Worm (Caenorhabditis elegans) whole organism, young adult: ENCODE data around the gene R10E8.1.

Experiments
- B0019.2 ChIP-seq: fragments of 200-800 bp; sonication (Bioruptor generic); conservative IDR thresholded peaks from 2 replicates; pipeline ENCODE4 v1.3.6; 2022; ENCODE audit warnings: missing genetic modification reagents, missing genetic modification characterization, missing compliant biosample characterization
- F10E7.11 ChIP-seq: sonication (generic microtip); optimal IDR thresholded peaks from 2 replicates; lab custom pipeline; 2017; ENCODE audit warnings: mild to moderate bottlenecking, missing genetic modification characterization, moderate library complexity, missing compliant biosample characterization
- F22D6.2 ChIP-seq: sonication (generic microtip); optimal IDR thresholded peaks from 2 replicates; lab custom pipeline; 2016; ENCODE audit warnings: mild to moderate bottlenecking, missing genetic modification characterization, missing compliant biosample characterization
- F23B12.7 ChIP-seq: sonication (generic microtip); optimal IDR thresholded peaks from 2 replicates; lab custom pipeline; 2017; ENCODE audit warnings: missing genetic modification characterization, mild to moderate bottlenecking, missing compliant biosample characterization, antibody characterized with exemption, moderate library complexity; ENCODE audit not compliant: insufficient read depth
- F33H1.4 ChIP-seq: fragments of 200-800 bp; sonication (Bioruptor generic); IDR thresholded peaks from 2 replicates; pipeline ENCODE4 v1.3.6; 2022; ENCODE audit warnings: missing genetic modification reagents, missing genetic modification characterization, missing compliant biosample characterization
- F37B4.10 ChIP-seq: fragments of 200-800 bp; sonication (Bioruptor generic); IDR thresholded peaks from 2 replicates; pipeline ENCODE4 v1.3.6; 2022; ENCODE audit warnings: missing genetic modification characterization, missing compliant biosample characterization
- F39B2.1 ChIP-seq: fragments of 200-800 bp; sonication (Bioruptor generic); IDR thresholded peaks from 2 replicates; pipeline ENCODE4 v1.3.6; 2022; ENCODE audit warnings: missing genetic modification reagents, missing genetic modification characterization, missing compliant biosample characterization
- F49E8.2 ChIP-seq: sonication (generic microtip); optimal IDR thresholded peaks from 3 replicates; lab custom pipeline; 2017; ENCODE audit warnings: missing genetic modification characterization, mild to moderate bottlenecking, missing compliant biosample characterization, antibody characterized with exemption, moderate library complexity; ENCODE audit not compliant: insufficient read depth
- F57A8.1 ChIP-seq: fragments of 200-800 bp; sonication (Bioruptor generic); optimal IDR thresholded peaks from 2 replicates; lab custom pipeline; 2018; ENCODE audit warnings: mild to moderate bottlenecking, missing genetic modification characterization, moderate library complexity, missing compliant biosample characterization
- F57C9.4 ChIP-seq: sonication (generic microtip); optimal IDR thresholded peaks from 2 replicates; lab custom pipeline; 2017; ENCODE audit warnings: mild to moderate bottlenecking, missing genetic modification characterization, missing compliant biosample characterization
- K11D2.4 ChIP-seq: fragments of 200-800 bp; sonication (Bioruptor generic); IDR thresholded peaks from 2 replicates; pipeline ENCODE4 v1.3.6; 2022; ENCODE audit warnings: missing genetic modification reagents, missing genetic modification characterization, missing compliant biosample characterization
- K12H6.12 ChIP-seq: fragments of 200-800 bp; sonication (Bioruptor generic); optimal IDR thresholded peaks from 2 replicates; lab custom pipeline; 2018; ENCODE audit warnings: mild to moderate bottlenecking, missing genetic modification characterization, missing compliant biosample characterization
- T26A5.8 ChIP-seq: sonication (generic microtip); optimal IDR thresholded peaks from 2 replicates; lab custom pipeline; 2016; ENCODE audit warnings: missing genetic modification characterization, missing compliant biosample characterization
- akir-1 ChIP-seq: fragments of 200-800 bp; sonication (Bioruptor generic); optimal IDR thresholded peaks from 2 replicates; lab custom pipeline; 2018; ENCODE audit warnings: mild to moderate bottlenecking, missing genetic modification characterization, moderate library complexity, missing compliant biosample characterization
- aptf-3 ChIP-seq: fragments of 200-800 bp; sonication (Bioruptor generic); IDR thresholded peaks from 2 replicates; pipeline ENCODE4 v1.3.6; 2022; ENCODE audit warnings: missing genetic modification characterization, missing compliant biosample characterization
- athp-1 ChIP-seq: sonication (generic microtip); optimal IDR thresholded peaks from 2 replicates; lab custom pipeline; 2017; ENCODE audit warnings: mild to moderate bottlenecking, missing genetic modification characterization, missing compliant biosample characterization
- attf-5 ChIP-seq: fragments of 200-800 bp; sonication (Bioruptor generic); optimal IDR thresholded peaks from 2 replicates; lab custom pipeline; 2018; ENCODE audit warnings: mild to moderate bottlenecking, missing genetic modification characterization, missing compliant biosample characterization
- bed-1 ChIP-seq: fragments of 200-800 bp; sonication (Bioruptor generic); IDR thresholded peaks from 2 replicates; pipeline ENCODE4 v1.3.6; 2022; ENCODE audit warnings: missing genetic modification reagents, missing genetic modification characterization, missing compliant biosample characterization
- bed-2 ChIP-seq: fragments of 200-800 bp; sonication (Bioruptor generic); IDR thresholded peaks from 2 replicates; pipeline ENCODE4 v1.3.6; 2022; ENCODE audit warnings: missing genetic modification reagents, missing genetic modification characterization, missing compliant biosample characterization
- ccch-3 ChIP-seq: fragments of 200-800 bp; sonication (Bioruptor generic); optimal IDR thresholded peaks from 2 replicates; lab custom pipeline; 2018; ENCODE audit warnings: mild to moderate bottlenecking, missing genetic modification characterization, missing compliant biosample characterization
- ceh-100 ChIP-seq: fragments of 200-800 bp; sonication (Bioruptor generic); IDR thresholded peaks from 2 replicates; pipeline ENCODE4 v1.3.6; 2022; ENCODE audit warnings: missing genetic modification reagents, missing genetic modification characterization, missing compliant biosample characterization
- ceh-79 ChIP-seq: sonication (generic microtip); optimal IDR thresholded peaks from 2 replicates; lab custom pipeline; 2017; ENCODE audit warnings: mild to moderate bottlenecking, missing genetic modification characterization, missing compliant biosample characterization
- chd-7 ChIP-seq: sonication (generic microtip); optimal IDR thresholded peaks from 2 replicates; lab custom pipeline; 2016; ENCODE audit warnings: mild to moderate bottlenecking, missing genetic modification characterization, moderate library complexity, missing compliant biosample characterization
- die-1 ChIP-seq: sonication (generic microtip); optimal IDR thresholded peaks from 2 replicates; lab custom pipeline; 2016; ENCODE audit warnings: missing genotype, mild to moderate bottlenecking, missing genetic modification characterization, missing compliant biosample characterization
- hlh-26 ChIP-seq: fragments of 200-800 bp; sonication (Bioruptor generic); conservative IDR thresholded peaks from 2 replicates; pipeline ENCODE4 v1.3.6; 2022; ENCODE audit warnings: missing genetic modification reagents, missing genetic modification characterization, missing compliant biosample characterization
- hrde-1 ChIP-seq: sonication (generic microtip); optimal IDR thresholded peaks from 2 replicates; lab custom pipeline; 2016; ENCODE audit warnings: missing genetic modification characterization, mild to moderate bottlenecking, missing compliant biosample characterization, moderate library complexity, missing genotype, missing genetic modification reagents, borderline replicate concordance
- let-526 ChIP-seq: fragments of 200-800 bp; sonication (Bioruptor generic); IDR thresholded peaks from 2 replicates; pipeline ENCODE4 v1.3.6; 2022; ENCODE audit warnings: missing genetic modification reagents, missing genetic modification characterization, missing compliant biosample characterization
- let-607 ChIP-seq, 2 experiments: fragments of 200-800 bp in 1 of 2; sonication (Bioruptor generic) in 1 of 2; sonication (generic microtip) in 1 of 2; optimal IDR thresholded peaks; 2 replicates each; lab custom pipeline; 2016 to 2018; ENCODE audit warnings: mild to moderate bottlenecking in 2 of 2, missing compliant biosample characterization in 2 of 2, missing genetic modification characterization in 2 of 2, moderate library complexity in 2 of 2, missing genotype in 1 of 2
- lin-35 ChIP-seq, 3 experiments: fragments of 150-350 bp in 2 of 3; sonication (generic microtip) in 1 of 3; optimal IDR thresholded peaks; 2 replicates each; lab custom pipeline; 2014 to 2018; ENCODE audit warnings: missing biosample characterization in 3 of 3, missing genetic modification characterization in 3 of 3, missing genetic modification reagents in 3 of 3
- madf-8 ChIP-seq: fragments of 200-800 bp; sonication (Bioruptor generic); conservative IDR thresholded peaks from 2 replicates; pipeline ENCODE4 v1.3.6; 2022; ENCODE audit warnings: missing genetic modification reagents, missing genetic modification characterization, missing compliant biosample characterization
- mcd-1 ChIP-seq: fragments of 200-800 bp; sonication (Bioruptor generic); IDR thresholded peaks from 2 replicates; pipeline ENCODE4 v1.3.6; 2022; ENCODE audit warnings: missing genetic modification reagents, missing genetic modification characterization, missing compliant biosample characterization
- nhr-90 ChIP-seq: sonication (generic microtip); optimal IDR thresholded peaks from 2 replicates; lab custom pipeline; 2016; ENCODE audit warnings: missing genotype, mild to moderate bottlenecking, missing genetic modification characterization, missing compliant biosample characterization
- rec-8 ChIP-seq, 2 experiments: sonication (generic microtip); optimal IDR thresholded peaks; 2 replicates each; lab custom pipeline; 2016; ENCODE audit warnings: mild to moderate bottlenecking in 2 of 2, missing genetic modification characterization in 2 of 2, missing genetic modification reagents in 2 of 2, missing genotype in 2 of 2, missing biosample characterization in 1 of 2, missing compliant biosample characterization in 1 of 2, moderate library complexity in 1 of 2
- snpc-1.1 ChIP-seq: sonication (generic microtip); optimal IDR thresholded peaks from 2 replicates; lab custom pipeline; 2017; ENCODE audit warnings: missing genetic modification characterization, mild to moderate bottlenecking, missing compliant biosample characterization, antibody characterized with exemption, moderate library complexity, missing genotype, missing genetic modification reagents; ENCODE audit not compliant: insufficient read depth
- snpc-1.3 ChIP-seq: sonication (generic microtip); optimal IDR thresholded peaks from 2 replicates; lab custom pipeline; 2017; ENCODE audit warnings: missing genetic modification characterization, mild to moderate bottlenecking, missing compliant biosample characterization, antibody characterized with exemption, moderate library complexity, missing genotype, missing genetic modification reagents; ENCODE audit not compliant: insufficient read depth
- snpc-3.4 ChIP-seq: sonication (generic microtip); optimal IDR thresholded peaks from 2 replicates; lab custom pipeline; 2017; ENCODE audit warnings: missing genetic modification characterization, mild to moderate bottlenecking, missing compliant biosample characterization, antibody characterized with exemption, moderate library complexity, missing genotype, missing genetic modification reagents
- tbp1 ChIP-seq: fragments of 200-800 bp; sonication (Bioruptor generic); optimal IDR thresholded peaks from 2 replicates; lab custom pipeline; 2018; ENCODE audit warnings: mild to moderate bottlenecking, missing genetic modification characterization, missing compliant biosample characterization
- zfh-2 ChIP-seq: fragments of 200-800 bp; sonication (Bioruptor generic); conservative IDR thresholded peaks from 2 replicates; pipeline ENCODE4 v1.3.6; 2022; ENCODE audit warnings: missing genetic modification reagents, missing genetic modification characterization, missing compliant biosample characterization
- ztf-26 ChIP-seq: sonication (generic microtip); optimal IDR thresholded peaks from 2 replicates; lab custom pipeline; 2017; ENCODE audit warnings: missing genetic modification characterization, missing compliant biosample characterization
- ztf-28 ChIP-seq: fragments of 200-800 bp; sonication (Bioruptor generic); IDR thresholded peaks from 2 replicates; pipeline ENCODE4 v1.3.6; 2022; ENCODE audit warnings: missing genetic modification reagents, missing genetic modification characterization, missing compliant biosample characterization

R10E8.1 gene

ce11 chrV:18212848-18213247, 39.4 kb downstream of the R10E8.1 start:
- 0 out of 2 replicates have a peak, but pooled peaks have one; percentile 54 for TF ChIP-seq zfh-2 (GFP tag; lab: Robert Waterston, UW)
- no peak for TF ChIP-seq akir-1
- TF ChIP-seq, all 124 proteins: peak for 1

- TF ChIP-seq F23B12.7 (tag; lab: Kevin White, UChicago) (no peak), ceh-79 (tag; lab: Kevin White, UChicago) (no peak), chd-7 (tag; lab: Kevin White, UChicago) (no peak), snpc-1.1 (tag; lab: Kevin White, UChicago) (no peak), attf-5 (GFP tag; lab: Kevin White, UChicago) (no peak), madf-8 (GFP tag; lab: Robert Waterston, UW) (no peak), bed-2 (GFP tag; lab: Robert Waterston, UW) (no peak), ztf-26 (tag; lab: Kevin White, UChicago) (no peak), K11D2.4 (GFP tag; lab: Robert Waterston, UW) (no peak), lin-35 (GFP tag; optimal IDR thresholded peaks at IDR 0.05; lab: Kevin White, UChicago) (no peak), F10E7.11 (tag; lab: Kevin White, UChicago) (no peak)
Measured at ce11 chrV:18209071-18209470, 43.1 kb downstream of the R10E8.1 start, which contains the start of gene F16H6.7. TSS of gene F16H6.7 (minus strand) at chrV:18209171.

- TF ChIP-seq aptf-3: no peak
- no peak for TF ChIP-seq ceh-100 (GFP tag; lab: Robert Waterston, UW)
- no peak for TF ChIP-seq F33H1.4 (GFP tag; lab: Robert Waterston, UW)
- TF ChIP-seq T26A5.8: no peak
- no peak for TF ChIP-seq ztf-28 (GFP tag; lab: Robert Waterston, UW)
- no peak for TF ChIP-seq die-1
- no peak for TF ChIP-seq bed-1 (GFP tag; lab: Robert Waterston, UW)
- TF ChIP-seq athp-1: no peak
- TF ChIP-seq F22D6.2 (tag; lab: Kevin White, UChicago): no peak
- no peak for TF ChIP-seq nhr-90 (tag; lab: Kevin White, UChicago)
- TF ChIP-seq K12H6.12: no peak
- TF ChIP-seq rec-8 (tag; optimal IDR thresholded peaks at IDR 0.05; lab: Kevin White, UChicago): no peak
- no peak for TF ChIP-seq mcd-1 (GFP tag; lab: Robert Waterston, UW)
- no peak for TF ChIP-seq tbp1
- TF ChIP-seq, all 124 proteins: peak for 0
Measured at ce11 chrV:18198421-18198820, 53.8 kb downstream of the R10E8.1 start, which contains the start of gene F16H6.4. TSS of gene F16H6.4 (plus strand) at chrV:18198721.

ce11 chrV:18195006-18195405, 57.2 kb downstream of the R10E8.1 start, which contains the start of gene F16H6.3:
TSS of gene F16H6.3 (plus strand) at chrV:18195306.
- TF ChIP-seq B0019.2 (GFP tag; lab: Robert Waterston, UW) (no peak), ccch-3 (no peak), F49E8.2 (tag; lab: Kevin White, UChicago) (no peak), F39B2.1 (GFP tag; lab: Robert Waterston, UW) (no peak), snpc-3.4 (tag; lab: Kevin White, UChicago) (no peak), F37B4.10 (no peak), F57C9.4 (tag; lab: Kevin White, UChicago) (no peak), athp-1 (no peak), hrde-1 (tag; lab: Kevin White, UChicago) (no peak), hlh-26 (no peak), snpc-1.1 (tag; lab: Kevin White, UChicago) (no peak), F57A8.1 (GFP tag; lab: Kevin White, UChicago) (no peak), let-526 (GFP tag; lab: Robert Waterston, UW) (no peak), snpc-1.3 (tag; lab: Kevin White, UChicago) (no peak), T26A5.8 (no peak), F22D6.2 (tag; lab: Kevin White, UChicago) (no peak), let-607 (tag; optimal IDR thresholded peaks at IDR 0.05; lab: Kevin White, UChicago) (no peak)
